Worm (Caenorhabditis elegans): Measurements from ENCODE around the gene klo-2.
"Not testable (repeated sequence)": the region's sequence is repeated elsewhere in the genome, so short reads cannot be mapped to it uniquely, and the experiment has no call there.

klo-2 gene

DNA sequence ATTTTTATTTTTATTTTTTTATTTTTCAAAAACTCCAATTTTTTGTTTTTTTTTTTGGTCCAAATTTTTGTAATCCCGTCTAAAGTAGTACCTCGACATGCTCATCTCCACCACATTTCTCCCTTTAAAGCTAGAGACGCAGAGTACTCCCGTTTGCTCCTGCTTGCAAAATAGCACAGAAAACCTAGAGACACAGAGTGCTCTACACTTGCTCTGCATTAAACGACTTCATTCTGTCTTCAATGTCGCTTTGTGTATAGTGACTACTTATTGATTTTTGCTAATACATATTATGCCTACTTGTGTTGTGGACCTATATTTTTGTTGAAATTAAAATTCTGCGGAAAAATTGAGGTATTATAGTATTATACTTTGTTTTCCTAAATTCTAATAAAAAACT is 19.9 kb upstream of the klo-2 start, which contains the start of gene W04B5.8:
Gene W04B5.8, plus strand, starts transcription at position 195 of the 400 bp plus-strand sequence.
- no peak for TF ChIP-seq nhr-21 (tag; optimal IDR thresholded peaks at IDR 0.05)
- TF ChIP-seq ztf-11 (tag; optimal IDR thresholded peaks at IDR 0.05) = no peak
- TF ChIP-seq lsy-2 (tag; optimal IDR thresholded peaks at IDR 0.05) = peak in 1 of 2 experiments; percentile 20
- TF ChIP-seq lin-13 (GFP tag; optimal IDR thresholded peaks at IDR 0.05) = no peak
- TF ChIP-seq C34F6.9 (tag; optimal IDR thresholded peaks at IDR 0.05) = peak; percentile 34
- peak; percentile 64 for TF ChIP-seq unc-55 (GFP tag; optimal IDR thresholded peaks at IDR 0.05)

DNA sequence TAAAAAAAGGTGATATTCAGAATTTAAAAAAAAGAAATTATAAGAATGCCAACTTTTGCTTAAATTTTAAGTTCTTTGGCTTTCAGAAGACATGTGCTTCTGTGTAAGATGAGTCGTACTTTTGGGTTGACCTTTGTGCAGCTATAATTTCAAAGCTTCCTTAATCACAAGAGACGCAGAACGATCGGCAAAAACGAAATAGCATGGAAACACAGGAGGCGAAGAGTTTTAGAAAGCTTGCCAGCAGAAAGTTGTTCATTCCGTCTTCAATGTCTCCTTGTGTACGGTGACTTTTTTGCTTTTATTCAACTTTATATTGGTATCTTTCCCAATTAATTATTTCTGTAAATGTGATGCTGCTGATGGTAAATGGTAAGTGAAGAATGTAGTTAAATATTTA is 13.1 kb upstream of the klo-2 start:
- TF ChIP-seq mdl-1 (tag; optimal IDR thresholded peaks at IDR 0.05) (no peak), ztf-1 (GFP tag; conservative IDR thresholded peaks at IDR 0.05) (no peak), lsy-2 (tag; optimal IDR thresholded peaks at IDR 0.05) (peak in 1 of 2 experiments; percentile 6), Y55F3AM.14 (GFP tag; optimal IDR thresholded peaks at IDR 0.05) (no peak), unc-55 (GFP tag; optimal IDR thresholded peaks at IDR 0.05) (peak; percentile 18), mab-5 (tag; optimal IDR thresholded peaks at IDR 0.05) (no peak), ZK546.5 (tag; optimal IDR thresholded peaks at IDR 0.05) (no peak)

DNA sequence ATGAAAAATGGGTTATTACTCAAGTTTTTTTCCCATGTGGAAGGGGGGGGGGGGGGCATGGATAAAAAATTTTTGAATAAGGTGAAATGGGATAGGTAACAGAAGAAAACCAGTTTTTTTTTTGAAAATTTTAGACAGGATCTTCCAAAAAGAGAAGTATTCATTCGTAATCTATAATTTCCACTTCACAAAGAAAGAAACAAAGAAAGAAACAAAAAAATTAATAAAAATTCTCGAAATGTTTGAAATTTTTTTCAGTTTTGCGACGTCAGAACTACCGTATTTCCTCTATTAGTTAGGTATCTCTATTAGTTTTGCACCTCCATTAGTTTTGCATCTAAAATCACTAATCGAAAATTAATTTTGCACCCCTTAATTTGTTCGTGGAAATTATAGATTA is 10.6 kb upstream of the klo-2 start, which contains the start of gene W04B5.6:
Gene W04B5.6, minus strand, starts transcription at position 101 of the 400 bp plus-strand sequence.
- not testable (repeated sequence) for TF ChIP-seq nhr-129 (tag; optimal IDR thresholded peaks at IDR 0.05); R02D3.7 (tag; optimal IDR thresholded peaks at IDR 0.05); unc-62 (GFP tag; optimal IDR thresholded peaks at IDR 0.05)

DNA sequence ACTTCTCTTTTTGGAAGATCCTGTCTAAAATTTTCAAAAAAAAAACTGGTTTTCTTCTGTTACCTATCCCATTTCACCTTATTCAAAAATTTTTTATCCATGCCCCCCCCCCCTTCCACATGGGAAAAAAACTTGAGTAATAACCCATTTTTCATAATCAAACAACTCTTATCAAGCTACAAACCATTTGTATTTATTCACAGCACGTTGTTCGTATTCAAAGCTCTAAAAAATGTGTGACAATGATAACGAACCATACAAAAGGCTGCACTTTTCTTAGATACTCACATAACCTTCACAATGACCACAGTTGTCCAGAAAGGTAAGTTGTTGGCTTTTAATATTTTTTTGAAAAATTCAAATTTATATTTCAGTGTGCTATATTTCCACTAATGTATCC is 10.2 kb upstream of the klo-2 start, which contains the start of gene E02H9.6:
Gene E02H9.6, plus strand, starts transcription at position 301 of the 400 bp plus-strand sequence.
- TF ChIP-seq ZK546.5, R02D3.7, mab-5 (tag; optimal IDR thresholded peaks at IDR 0.05): not testable (repeated sequence)

DNA sequence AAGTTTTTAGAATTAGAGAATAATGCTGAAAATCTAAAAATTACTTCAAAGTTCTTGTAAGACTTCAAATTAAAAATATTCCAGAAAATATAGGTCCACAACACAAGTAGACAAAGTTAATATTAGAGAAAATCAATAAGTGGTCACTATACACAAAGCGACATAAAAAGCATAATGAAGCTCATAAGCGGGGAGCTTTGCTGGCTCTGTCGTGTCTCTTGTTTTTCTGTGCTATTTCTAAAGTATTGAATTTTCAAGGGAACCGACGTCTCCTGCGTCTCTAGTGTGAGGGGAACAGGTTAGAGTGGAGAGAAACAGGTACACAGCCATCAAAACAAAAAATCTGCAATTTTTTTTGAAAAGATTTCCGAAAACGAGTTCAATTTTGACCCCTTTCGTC is 7.5 kb upstream of the klo-2 start, which contains the start of gene E02H9.13:
Gene E02H9.13, minus strand, starts transcription at position 199 of the 400 bp plus-strand sequence.
- TF ChIP-seq alr-1 (tag; optimal IDR thresholded peaks at IDR 0.05) = no peak
- no peak for TF ChIP-seq ceh-82 (tag; optimal IDR thresholded peaks at IDR 0.05)
- TF ChIP-seq ZK546.5 (tag; optimal IDR thresholded peaks at IDR 0.05) = no peak
- peak; percentile 81 for TF ChIP-seq unc-55 (GFP tag; optimal IDR thresholded peaks at IDR 0.05)
- peak; percentile 16 for TF ChIP-seq C34F6.9 (tag; optimal IDR thresholded peaks at IDR 0.05)

DNA sequence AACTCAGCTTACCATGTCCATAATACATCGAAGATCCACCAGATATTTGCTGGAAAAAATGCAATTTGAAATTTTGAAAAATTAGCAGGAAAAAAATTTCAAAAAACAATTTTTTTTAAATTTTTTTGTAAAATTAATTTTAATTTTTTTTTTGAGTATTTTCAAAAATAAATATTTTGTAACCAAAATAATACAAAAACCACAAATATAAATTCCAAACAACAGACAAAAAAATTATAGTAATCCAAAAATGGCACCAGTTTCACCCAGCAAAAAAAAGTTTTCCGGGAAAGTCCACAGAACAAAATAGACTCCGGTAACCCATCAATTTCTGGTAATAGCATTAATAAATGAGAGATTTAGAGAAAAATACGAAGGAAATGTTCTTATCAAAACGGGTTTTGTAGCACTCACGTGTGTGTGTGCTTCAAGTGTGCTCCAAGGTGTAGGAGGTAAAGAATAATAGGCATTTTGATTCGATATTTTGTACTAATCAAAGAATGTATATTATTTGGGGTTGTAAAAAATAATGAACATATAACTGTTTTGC is 8.8 kb downstream of the klo-2 start, which contains the start of gene nhr-121:
Gene nhr-121, minus strand, starts transcription at position 51 of the 550 bp plus-strand sequence.
- TF ChIP-seq ztf-1 (GFP tag; conservative IDR thresholded peaks at IDR 0.05) (no peak), lin-39 (tag; optimal IDR thresholded peaks at IDR 0.05) (no peak), fos-1 (tag; optimal IDR thresholded peaks at IDR 0.05) (peak; percentile 44)

DNA sequence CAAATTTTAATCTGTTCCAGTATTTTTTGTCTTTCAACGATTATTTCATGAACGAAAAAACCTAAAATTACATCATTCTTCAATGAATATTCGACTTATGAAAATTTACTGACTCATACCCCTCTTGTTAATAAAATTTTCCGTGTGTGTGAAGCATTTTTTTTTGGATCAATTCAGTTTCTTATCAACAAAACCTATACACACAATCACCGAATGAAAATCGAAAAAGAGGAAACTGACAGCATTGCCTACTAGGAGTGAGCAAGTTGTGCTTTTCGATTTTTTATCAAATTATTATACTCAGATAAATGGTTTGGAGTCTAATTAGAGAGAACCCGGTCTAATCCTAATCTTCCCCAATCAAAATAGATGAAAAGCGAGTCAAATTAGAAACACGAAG is 12.7 kb downstream of the klo-2 start, which contains the start of gene E02H9.3:
Gene E02H9.3, plus strand, starts transcription at position 301 of the 400 bp plus-strand sequence.
- TF ChIP-seq fos-1 (tag; optimal IDR thresholded peaks at IDR 0.05) = peak; percentile 44

DNA sequence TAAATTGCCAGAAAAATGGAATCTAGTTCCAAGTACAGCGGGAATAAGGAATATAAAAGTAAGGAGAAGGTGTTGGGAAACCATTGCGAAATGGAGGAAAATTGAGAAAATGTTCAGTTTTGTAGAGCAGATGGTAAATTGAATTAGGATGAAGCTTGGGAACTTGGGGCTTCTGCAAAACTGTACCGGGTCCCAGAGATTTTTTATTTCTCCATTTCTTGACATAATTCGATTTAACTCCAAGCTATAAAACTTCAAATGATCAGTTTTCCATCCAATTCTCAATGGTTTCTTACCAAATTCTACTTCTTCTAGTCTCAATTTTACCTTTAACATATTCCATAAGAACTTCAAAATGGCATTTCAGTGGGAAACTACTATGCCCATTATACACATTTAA is 22.2 kb downstream of the klo-2 start, which contains the start of the genes E02H9.9 and E02H9.1:
Gene E02H9.9, minus strand, starts transcription at position 101 of the 400 bp plus-strand sequence.
Gene E02H9.1, plus strand, starts transcription at position 285 of the 400 bp plus-strand sequence.
- no peak for TF ChIP-seq crh-2 (tag; optimal IDR thresholded peaks at IDR 0.05)
- no peak for TF ChIP-seq mab-5 (tag; optimal IDR thresholded peaks at IDR 0.05)
- no peak for TF ChIP-seq sma-3 (GFP tag; optimal IDR thresholded peaks at IDR 0.05)
- TF ChIP-seq lsy-2 (tag; optimal IDR thresholded peaks at IDR 0.05) = no peak
- no peak for TF ChIP-seq lin-39 (tag; optimal IDR thresholded peaks at IDR 0.05)
- no peak for TF ChIP-seq Y55F3AM.14 (GFP tag; optimal IDR thresholded peaks at IDR 0.05)
- no peak for TF ChIP-seq ceh-16 (tag; optimal IDR thresholded peaks at IDR 0.05)
- no peak for TF ChIP-seq nhr-129 (tag; optimal IDR thresholded peaks at IDR 0.05)
- TF ChIP-seq sem-4 (tag; optimal IDR thresholded peaks at IDR 0.05) = no peak
- TF ChIP-seq nhr-77 (tag; optimal IDR thresholded peaks at IDR 0.05) = no peak
- TF ChIP-seq snpc-4 (tag; optimal IDR thresholded peaks at IDR 0.05) = no peak
- TF ChIP-seq peb-1 (tag; optimal IDR thresholded peaks at IDR 0.05) = no peak
- TF ChIP-seq nhr-6 (tag; optimal IDR thresholded peaks at IDR 0.05) = no peak
- no peak for TF ChIP-seq unc-62 (GFP tag; optimal IDR thresholded peaks at IDR 0.05)
- no peak for TF ChIP-seq lin-11 (tag; optimal IDR thresholded peaks at IDR 0.05)
- TF ChIP-seq zag-1 (tag; optimal IDR thresholded peaks at IDR 0.05) = no peak
- TF ChIP-seq gmeb-1 (tag; optimal IDR thresholded peaks at IDR 0.05) = no peak
- TF ChIP-seq ztf-4 (tag; optimal IDR thresholded peaks at IDR 0.05) = no peak
- TF ChIP-seq ztf-11 (tag; optimal IDR thresholded peaks at IDR 0.05) = no peak

Data from whole organism, L2 larva.